Fruit fly (Drosophila melanogaster) whole organism, pupa: ENCODE results near the gene ppk23.

Experiments used
- CG10348 ChIP-seq: fragments of 200-800 bp; sonication (Bioruptor generic); IDR thresholded peaks from 2 replicates; pipeline ENCODE4 v1.3.6; 2022; ENCODE audit warnings: missing biosample characterization, missing genetic modification characterization
- CG12605 ChIP-seq: fragments of 200-800 bp; sonication (Bioruptor generic); IDR thresholded peaks from 2 replicates; pipeline ENCODE4 v1.3.6; 2022; ENCODE audit warnings: missing biosample characterization, missing genetic modification characterization
- CG13204 ChIP-seq: fragments of 200-800 bp; sonication (Bioruptor generic); optimal IDR thresholded peaks from 2 replicates; lab custom pipeline; 2018; ENCODE audit warnings: missing biosample characterization, mild to moderate bottlenecking, missing genetic modification characterization, moderate library complexity
- CG14655 ChIP-seq: fragments of 200-800 bp; sonication (Bioruptor generic); optimal IDR thresholded peaks from 3 replicates; lab custom pipeline; 2017; ENCODE audit warnings: mild to moderate bottlenecking, missing biosample characterization, missing genetic modification reagents, missing genetic modification characterization
- CG15710 ChIP-seq: fragments of 200-800 bp; sonication (Bioruptor generic); optimal IDR thresholded peaks from 2 replicates; lab custom pipeline; 2018; ENCODE audit warnings: missing biosample characterization, mild to moderate bottlenecking, missing genetic modification characterization, moderate library complexity
- CG17806 ChIP-seq: fragments of 200-800 bp; sonication (Bioruptor generic); optimal IDR thresholded peaks from 2 replicates; lab custom pipeline; 2018; ENCODE audit warnings: missing biosample characterization, mild to moderate bottlenecking, missing genetic modification characterization, moderate library complexity
- CG32121 ChIP-seq: fragments of 200-800 bp; sonication (Bioruptor generic); IDR thresholded peaks from 2 replicates; pipeline ENCODE4 v1.3.6; 2022; ENCODE audit warnings: missing biosample characterization, missing genetic modification characterization
- CG34367 ChIP-seq: fragments of 200-800 bp; sonication (Bioruptor generic); optimal IDR thresholded peaks from 2 replicates; lab custom pipeline; 2018; ENCODE audit warnings: missing biosample characterization, mild to moderate bottlenecking, missing genetic modification characterization
- CG4496 ChIP-seq: fragments of 200-800 bp; sonication (Bioruptor generic); IDR thresholded peaks from 3 replicates; pipeline ENCODE4 v1.3.6; 2022; ENCODE audit warnings: missing biosample characterization, missing genetic modification characterization
- CG8159 ChIP-seq: fragments of 200-800 bp; sonication (Bioruptor generic); optimal IDR thresholded peaks from 3 replicates; lab custom pipeline; 2018; ENCODE audit warnings: missing biosample characterization, mild to moderate bottlenecking, missing genetic modification characterization, moderate library complexity
- CG8301 ChIP-seq: fragments of 200-800 bp; sonication (Bioruptor generic); optimal IDR thresholded peaks from 2 replicates; lab custom pipeline; 2018; ENCODE audit warnings: missing biosample characterization, mild to moderate bottlenecking, missing genetic modification characterization
- CG9948 ChIP-seq: fragments of 200-800 bp; sonication (Bioruptor generic); optimal IDR thresholded peaks from 2 replicates; lab custom pipeline; 2018; ENCODE audit warnings: missing biosample characterization, mild to moderate bottlenecking, missing genetic modification characterization, moderate library complexity
- D1 ChIP-seq: fragments of 200-800 bp; sonication (Bioruptor generic); optimal IDR thresholded peaks from 2 replicates; lab custom pipeline; 2018; ENCODE audit warnings: missing biosample characterization, mild to moderate bottlenecking, missing genetic modification characterization, moderate library complexity
- EcR ChIP-seq: fragments of 200-800 bp; sonication (Bioruptor generic); optimal IDR thresholded peaks from 3 replicates; lab custom pipeline; 2019; ENCODE audit warnings: missing biosample characterization, missing genetic modification characterization, mild to moderate bottlenecking, moderate library complexity, missing genetic modification reagents
- Ets98B ChIP-seq: fragments of 200-800 bp; sonication (Bioruptor generic); IDR thresholded peaks from 2 replicates; pipeline ENCODE4 v1.3.6; 2022; ENCODE audit warnings: missing biosample characterization, missing genetic modification characterization
- Pif1A ChIP-seq: fragments of 200-800 bp; sonication (Bioruptor generic); optimal IDR thresholded peaks from 3 replicates; lab custom pipeline; 2016; ENCODE audit warnings: missing biosample characterization, missing genetic modification characterization
- Pif1B ChIP-seq: fragments of 200-800 bp; sonication (Bioruptor generic); optimal IDR thresholded peaks from 3 replicates; lab custom pipeline; 2016; ENCODE audit warnings: missing biosample characterization, missing genetic modification characterization
- Snoo ChIP-seq: fragments of 200-800 bp; sonication (Bioruptor generic); optimal IDR thresholded peaks from 3 replicates; lab custom pipeline; 2017; ENCODE audit warnings: missing biosample characterization, mild to moderate bottlenecking, missing genetic modification characterization, inconsistent platforms
- fd96Ca ChIP-seq: fragments of 200-800 bp; sonication (Bioruptor generic); IDR thresholded peaks from 3 replicates; pipeline ENCODE4 v1.3.6; 2022; ENCODE audit warnings: missing biosample characterization, missing genetic modification characterization
- gl ChIP-seq: fragments of 200-800 bp; sonication (Bioruptor generic); optimal IDR thresholded peaks from 2 replicates; lab custom pipeline; 2018; ENCODE audit warnings: missing biosample characterization, mild to moderate bottlenecking, missing genetic modification characterization
- rn ChIP-seq: fragments of 200-800 bp; sonication (Bioruptor generic); IDR thresholded peaks from 2 replicates; pipeline ENCODE4 v1.3.6; 2022; ENCODE audit warnings: missing biosample characterization, missing genetic modification characterization

ppk23 gene

dm6 chrX:17542729-17543128 lies 26.3 kb downstream of the ppk23 start:
- TF ChIP-seq Snoo (tag; lab: Kevin White, UChicago) (peak; percentile 35), CG8301 (tag; lab: Kevin White, UChicago) (peak; percentile 17), CG32121 (GFP tag; lab: Robert Waterston, UW) (no peak), CG12605 (GFP tag; lab: Robert Waterston, UW) (0 out of 2 replicates have a peak, but pooled peaks have one; percentile 30), CG10348 (GFP tag; lab: Robert Waterston, UW) (no peak), CG13204 (GFP tag; lab: Kevin White, UChicago) (no peak), CG15710 (tag; lab: Kevin White, UChicago) (peak; percentile 71), gl (tag; lab: Kevin White, UChicago) (peak; percentile 48), fd96Ca (GFP tag; lab: Robert Waterston, UW) (0 out of 3 replicates have a peak, but pooled peaks have one; percentile 27), Pif1A (GFP tag; lab: Kevin White, UChicago) (peak; percentile 73), Ets98B (no peak), D1 (peak; percentile 26), EcR (GFP tag; lab: Kevin White, UChicago) (no peak), CG17806 (tag; lab: Kevin White, UChicago) (peak; percentile 75), rn (GFP tag; lab: Robert Waterston, UW) (0 out of 2 replicates have a peak, but pooled peaks have one; percentile 32), CG8159 (tag; lab: Kevin White, UChicago) (peak; percentile 77), CG9948 (tag; lab: Kevin White, UChicago) (peak; percentile 67), CG14655 (GFP tag; lab: Kevin White, UChicago) (peak; percentile 19), CG34367 (tag; lab: Kevin White, UChicago) (peak; percentile 71), Pif1B (peak; percentile 71), CG4496 (GFP tag; lab: Robert Waterston, UW) (no peak)

- TF ChIP-seq EcR (GFP tag; lab: Kevin White, UChicago) (peak; percentile 81), CG4496 (GFP tag; lab: Robert Waterston, UW) (no peak), Pif1A (GFP tag; lab: Kevin White, UChicago) (no peak)
Measured at dm6 chrX:17538410-17538809, 30.6 kb downstream of the ppk23 start.

- no peak; the same call in 2 of the 3 replicates for TF ChIP-seq fd96Ca (GFP tag; lab: Robert Waterston, UW)
- TF ChIP-seq Pif1B, result peak; percentile 29
- peak; percentile 64 for TF ChIP-seq CG9948 (tag; lab: Kevin White, UChicago)
- TF ChIP-seq CG8301 (tag; lab: Kevin White, UChicago), result peak; percentile 33
- peak; percentile 75 for TF ChIP-seq CG17806 (tag; lab: Kevin White, UChicago)
- peak; percentile 18; the same call in 1 of the 2 replicates for TF ChIP-seq Ets98B
- peak; percentile 78 for TF ChIP-seq CG8159 (tag; lab: Kevin White, UChicago)
- TF ChIP-seq CG13204 (GFP tag; lab: Kevin White, UChicago), result peak; percentile 38
- peak; percentile 66 for TF ChIP-seq CG14655 (GFP tag; lab: Kevin White, UChicago)
- TF ChIP-seq CG4496 (GFP tag; lab: Robert Waterston, UW), result peak; percentile 29; the same call in 1 of the 3 replicates
- no peak for TF ChIP-seq gl (tag; lab: Kevin White, UChicago)
- no peak for TF ChIP-seq EcR (GFP tag; lab: Kevin White, UChicago)
- peak; percentile 30 for TF ChIP-seq Pif1A (GFP tag; lab: Kevin White, UChicago)
- peak; percentile 72 for TF ChIP-seq CG15710 (tag; lab: Kevin White, UChicago)
- peak; percentile 52 for TF ChIP-seq CG34367 (tag; lab: Kevin White, UChicago)
- no peak for TF ChIP-seq CG32121 (GFP tag; lab: Robert Waterston, UW)
- no peak for TF ChIP-seq CG12605 (GFP tag; lab: Robert Waterston, UW)
- TF ChIP-seq rn (GFP tag; lab: Robert Waterston, UW), result no peak
- TF ChIP-seq D1, result peak; percentile 55
- TF ChIP-seq Snoo (tag; lab: Kevin White, UChicago), result peak; percentile 32
Measured at dm6 chrX:17537276-17537675, 31.8 kb downstream of the ppk23 start.

DNA sequence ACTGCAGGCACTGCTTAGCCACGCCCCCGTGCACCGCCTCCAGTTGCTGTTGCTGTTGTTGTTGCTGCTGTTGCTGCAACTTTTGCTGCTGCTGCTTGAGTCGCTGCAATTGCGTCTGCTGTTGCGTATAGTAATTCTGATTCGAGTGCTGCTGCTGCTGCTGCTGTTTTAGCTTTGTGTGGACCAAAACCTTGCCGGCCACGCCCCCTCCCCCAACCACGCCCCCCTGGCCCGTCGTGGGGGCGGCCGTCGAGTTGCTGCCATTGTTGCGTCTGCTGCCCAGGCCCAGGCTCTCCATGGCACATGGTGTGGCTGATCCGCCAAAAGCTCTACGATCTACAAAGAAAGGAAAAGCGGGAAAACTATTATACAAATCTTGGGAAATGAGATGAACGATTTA lies 34.7 kb downstream of the ppk23 start:
- TF ChIP-seq CG14655 (GFP tag; lab: Kevin White, UChicago), result no peak

- TF ChIP-seq D1 (no peak), CG12605 (GFP tag; lab: Robert Waterston, UW) (no peak), CG10348 (GFP tag; lab: Robert Waterston, UW) (no peak), CG14655 (GFP tag; lab: Kevin White, UChicago) (no peak), Snoo (tag; lab: Kevin White, UChicago) (no peak), EcR (GFP tag; lab: Kevin White, UChicago) (no peak), CG9948 (tag; lab: Kevin White, UChicago) (no peak), CG32121 (GFP tag; lab: Robert Waterston, UW) (no peak), CG34367 (tag; lab: Kevin White, UChicago) (no peak), Ets98B (no peak), CG17806 (tag; lab: Kevin White, UChicago) (no peak), fd96Ca (GFP tag; lab: Robert Waterston, UW) (no peak), CG13204 (GFP tag; lab: Kevin White, UChicago) (no peak), CG4496 (GFP tag; lab: Robert Waterston, UW) (no peak), CG8301 (tag; lab: Kevin White, UChicago) (no peak), Pif1B (no peak)
Measured at dm6 chrX:17532158-17532557, 36.9 kb downstream of the ppk23 start.
